Worm (Caenorhabditis elegans): ENCODE results near the gene T25B9.5.

ce11 chrIV:10778582-10778981, 24.0 kb upstream of the T25B9.5 start:
- TF ChIP-seq nhr-28 (tag; optimal IDR thresholded peaks at IDR 0.05) (no peak), lin-13 (GFP tag; optimal IDR thresholded peaks at IDR 0.05) (no peak), skn-1 (tag; optimal IDR thresholded peaks at IDR 0.05) (no peak)

Measured in whole organism, L4 larva.